Worm (Caenorhabditis elegans) whole organism, young adult: Measurements from ENCODE around the gene K12H4.6.

ENCODE experiments used
- attf-5 ChIP-seq: fragments of 200-800 bp; sonication (Bioruptor generic); optimal IDR thresholded peaks from 2 replicates; lab custom pipeline; 2018; ENCODE audit warnings: mild to moderate bottlenecking, missing genetic modification characterization, missing compliant biosample characterization
- hmg-20 ChIP-seq: fragments of 200-800 bp; sonication (Bioruptor generic); IDR thresholded peaks from 2 replicates; pipeline ENCODE4 v1.3.6; 2022; ENCODE audit warnings: missing genetic modification reagents, missing genetic modification characterization, missing compliant biosample characterization
- let-607 ChIP-seq, 2 experiments: fragments of 200-800 bp in 1 of 2; sonication (Bioruptor generic) in 1 of 2; sonication (generic microtip) in 1 of 2; optimal IDR thresholded peaks; 2 replicates each; lab custom pipeline; 2016 to 2018; ENCODE audit warnings: mild to moderate bottlenecking in 2 of 2, missing compliant biosample characterization in 2 of 2, missing genetic modification characterization in 2 of 2, moderate library complexity in 2 of 2, missing genotype in 1 of 2
- lin-26 ChIP-seq: fragments of 200-800 bp; sonication (Bioruptor generic); IDR thresholded peaks from 2 replicates; pipeline ENCODE4 v1.3.6; 2022; ENCODE audit warnings: missing genetic modification reagents, missing genetic modification characterization, missing compliant biosample characterization
- nfya-1 ChIP-seq: sonication (generic microtip); optimal IDR thresholded peaks from 2 replicates; lab custom pipeline; 2017; ENCODE audit warnings: antibody characterized with exemption, missing compliant biosample characterization, missing genetic modification characterization, borderline replicate concordance; ENCODE audit not compliant: insufficient read depth
- nfya-2 ChIP-seq: fragments of 200-800 bp; sonication (Bioruptor generic); IDR thresholded peaks from 2 replicates; pipeline ENCODE4 v1.3.6; 2022; ENCODE audit warnings: missing genetic modification reagents, missing genetic modification characterization, missing compliant biosample characterization
- nhr-120 ChIP-seq: fragments of 200-800 bp; sonication (Bioruptor generic); IDR thresholded peaks from 2 replicates; pipeline ENCODE4 v1.3.6; 2022; ENCODE audit warnings: missing genetic modification characterization, missing compliant biosample characterization
- rpc-1 ChIP-seq, 2 experiments: fragments of 150-350 bp in 1 of 2; sonication (generic microtip) in 1 of 2; optimal IDR thresholded peaks; 2 replicates each; lab custom pipeline; 2014 to 2018; ENCODE audit warnings: missing biosample characterization in 1 of 2, missing genetic modification characterization in 1 of 2, missing genetic modification reagents in 1 of 2, missing genotype in 1 of 2
- ztf-28 ChIP-seq: fragments of 200-800 bp; sonication (Bioruptor generic); IDR thresholded peaks from 2 replicates; pipeline ENCODE4 v1.3.6; 2022; ENCODE audit warnings: missing genetic modification reagents, missing genetic modification characterization, missing compliant biosample characterization

ce11 chrIII:8001557-8001956 is 41.1 kb downstream of the K12H4.6 start:
- TF ChIP-seq nfya-1 (tag; lab: Kevin White, UChicago) (no peak), rpc-1 (optimal IDR thresholded peaks at IDR 0.05; lab: Kevin White, UChicago) (no peak), rpc-1 (tag; optimal IDR thresholded peaks at IDR 0.05; lab: Kevin White, UChicago) (no peak), attf-5 (no peak), ztf-28 (GFP tag; lab: Robert Waterston, UW) (no peak), hmg-20 (GFP tag; lab: Robert Waterston, UW) (no peak), lin-26 (GFP tag; lab: Robert Waterston, UW) (no peak), nhr-120 (GFP tag; lab: Robert Waterston, UW) (no peak), nfya-2 (no peak), let-607 (tag; optimal IDR thresholded peaks at IDR 0.05; lab: Kevin White, UChicago) (no peak)
